Fruit fly (Drosophila melanogaster): ENCODE data around the gene CG3402.
A peak's percentile ranks its signal among the peaks of the same experiment; 100 is the strongest.

The CG3402 gene

dm6 chr3L:606490-607327 lies 46.0 kb downstream of the CG3402 start, which contains the start of gene Reg-2 (continued):
- TF ChIP-seq CG10979 (tag; optimal IDR thresholded peaks at IDR 0.05) = no peak
- TF ChIP-seq CG9437 (GFP tag; optimal IDR thresholded peaks at IDR 0.05) = no peak
- TF ChIP-seq CG10274 (GFP tag; optimal IDR thresholded peaks at IDR 0.05) = no peak
- peak; percentile 51 for TF ChIP-seq CG10267 (tag; optimal IDR thresholded peaks at IDR 0.05)
- TF ChIP-seq CG4328 (GFP tag; optimal IDR thresholded peaks at IDR 0.05) = no peak
- peak; percentile 22 for TF ChIP-seq salm (tag; optimal IDR thresholded peaks at IDR 0.05)
- no peak for TF ChIP-seq Atf6 (GFP tag; IDR thresholded peaks at IDR 0.05)
- TF ChIP-seq CG12769 (tag; optimal IDR thresholded peaks at IDR 0.05) = peak; percentile 26
- TF ChIP-seq gfzf (GFP tag; optimal IDR thresholded peaks at IDR 0.05) = peak; percentile 21
- TF ChIP-seq ase (GFP tag; IDR thresholded peaks at IDR 0.05) = no peak
- TF ChIP-seq Bteb2 (GFP tag; optimal IDR thresholded peaks at IDR 0.05) = no peak
- TF ChIP-seq stc (GFP tag; IDR thresholded peaks at IDR 0.05) = no peak
- no peak for TF ChIP-seq Dfd (GFP tag; optimal IDR thresholded peaks at IDR 0.05)
- TF ChIP-seq CG15514 (GFP tag; optimal IDR thresholded peaks at IDR 0.05) = peak; percentile 23
- no peak for TF ChIP-seq CG12219 (GFP tag; optimal IDR thresholded peaks at IDR 0.05)
- TF ChIP-seq mam (GFP tag; optimal IDR thresholded peaks at IDR 0.05) = no peak
- TF ChIP-seq danr (GFP tag; IDR thresholded peaks at IDR 0.05) = no peak
- TF ChIP-seq pum (GFP tag; optimal IDR thresholded peaks at IDR 0.05) = no peak
- TF ChIP-seq Lpt (GFP tag; optimal IDR thresholded peaks at IDR 0.05) = no peak
- no peak for TF ChIP-seq bab2 (GFP tag; optimal IDR thresholded peaks at IDR 0.05)
- no peak for TF ChIP-seq fd102C (GFP tag; optimal IDR thresholded peaks at IDR 0.05)
- TF ChIP-seq Myb (GFP tag; optimal IDR thresholded peaks at IDR 0.05) = peak; percentile 25
- no peak for TF ChIP-seq HmgD (GFP tag; optimal IDR thresholded peaks at IDR 0.05)
- TF ChIP-seq lola (GFP tag; optimal IDR thresholded peaks at IDR 0.05) = no peak
- TF ChIP-seq CG16779 (GFP tag; IDR thresholded peaks at IDR 0.05) = no peak
- no peak for TF ChIP-seq CG1529 (GFP tag; optimal IDR thresholded peaks at IDR 0.05)
- no peak for TF ChIP-seq CG6813 (GFP tag; optimal IDR thresholded peaks at IDR 0.05)
- peak in 1 of 2 experiments; percentile 53 for TF ChIP-seq insv (GFP tag; optimal IDR thresholded peaks at IDR 0.05)
- TF ChIP-seq Lim3 (GFP tag; IDR thresholded peaks at IDR 0.05) = no peak
- no peak for TF ChIP-seq Poxn (GFP tag; IDR thresholded peaks at IDR 0.05)
- TF ChIP-seq CG2116 (GFP tag; optimal IDR thresholded peaks at IDR 0.05) = peak; percentile 19
- TF ChIP-seq dati (GFP tag; IDR thresholded peaks at IDR 0.05) = no peak
- peak; percentile 18 for TF ChIP-seq cg (GFP tag; optimal IDR thresholded peaks at IDR 0.05)
- peak; percentile 23 for TF ChIP-seq run (tag; optimal IDR thresholded peaks at IDR 0.05)
- no peak for TF ChIP-seq MESR4 (GFP tag; optimal IDR thresholded peaks at IDR 0.05)
- peak; percentile 94 for TF ChIP-seq Dp (GFP tag; optimal IDR thresholded peaks at IDR 0.05)
- TF ChIP-seq eve (GFP tag; optimal IDR thresholded peaks at IDR 0.05) = no peak
- TF ChIP-seq schlank (tag; optimal IDR thresholded peaks at IDR 0.05) = no peak
- no peak for TF ChIP-seq bigmax (GFP tag; optimal IDR thresholded peaks at IDR 0.05)
- no peak for TF ChIP-seq CG9215 (GFP tag; IDR thresholded peaks at IDR 0.05)
- TF ChIP-seq phol (tag; optimal IDR thresholded peaks at IDR 0.05) = peak; percentile 7
- no peak for TF ChIP-seq Oli (tag; optimal IDR thresholded peaks at IDR 0.05)
- peak; percentile 4 for TF ChIP-seq lab (GFP tag; optimal IDR thresholded peaks at IDR 0.05)
- TF ChIP-seq crp (GFP tag; optimal IDR thresholded peaks at IDR 0.05) = no peak
- peak; percentile 39 for TF ChIP-seq CG11504 (tag; optimal IDR thresholded peaks at IDR 0.05)
- TF ChIP-seq CG4617 (GFP tag; optimal IDR thresholded peaks at IDR 0.05; ENCODE audit: borderline replicate concordance) = no peak
- no peak for TF ChIP-seq CG14667 (GFP tag; IDR thresholded peaks at IDR 0.05)
- TF ChIP-seq Camta (GFP tag; optimal IDR thresholded peaks at IDR 0.05) = no peak
- TF ChIP-seq Ada2b (GFP tag; IDR thresholded peaks at IDR 0.05) = no peak

Measured in whole organism, embryonic.